Fruit fly (Drosophila melanogaster): ENCODE data around the gene t-cup.

Gene t-cup

dm6 chr2L:12507338-12508053 lies 10.4 kb upstream of the t-cup start, which contains the start of gene CG43051 (continued):
- TF ChIP-seq fd102C (GFP tag; optimal IDR thresholded peaks at IDR 0.05), result no peak
- no peak for TF ChIP-seq CG15011 (GFP tag; optimal IDR thresholded peaks at IDR 0.05)
- no peak for TF ChIP-seq Pdp1 (GFP tag; optimal IDR thresholded peaks at IDR 0.05)
- TF ChIP-seq jumu (GFP tag; optimal IDR thresholded peaks at IDR 0.05), result no peak
- TF ChIP-seq CG17829 (tag; optimal IDR thresholded peaks at IDR 0.05), result no peak
- peak; percentile 35 for TF ChIP-seq mirr (GFP tag; optimal IDR thresholded peaks at IDR 0.05)
- peak; percentile 45 for TF ChIP-seq CG3163 (GFP tag; optimal IDR thresholded peaks at IDR 0.05)
- TF ChIP-seq nmo (GFP tag; optimal IDR thresholded peaks at IDR 0.05), result no peak
- TF ChIP-seq E2f2 (GFP tag; IDR thresholded peaks at IDR 0.05), result 0 out of 2 replicates have a peak, but pooled peaks have one; percentile 10
- no peak for TF ChIP-seq CG30403 (GFP tag; optimal IDR thresholded peaks at IDR 0.05)
- TF ChIP-seq CG2116 (GFP tag; optimal IDR thresholded peaks at IDR 0.05), result no peak
- no peak for TF ChIP-seq ems (GFP tag; optimal IDR thresholded peaks at IDR 0.05)
- TF ChIP-seq Eip74EF (GFP tag; optimal IDR thresholded peaks at IDR 0.05), result no peak
- no peak for TF ChIP-seq CG11456 (GFP tag; IDR thresholded peaks at IDR 0.05)
- TF ChIP-seq dan (GFP tag; IDR thresholded peaks at IDR 0.05), result no peak
- TF ChIP-seq Mrtf (GFP tag; IDR thresholded peaks at IDR 0.05), result no peak
- no peak for TF ChIP-seq Nf-YA (GFP tag; IDR thresholded peaks at IDR 0.05)
- TF ChIP-seq gce (GFP tag; IDR thresholded peaks at IDR 0.05), result no peak; the same call in 2 of the 3 replicates
- no peak for TF ChIP-seq az2 (GFP tag; optimal IDR thresholded peaks at IDR 0.05)
- TF ChIP-seq emc (GFP tag; optimal IDR thresholded peaks at IDR 0.05), result no peak
- TF ChIP-seq Meics (GFP tag; optimal IDR thresholded peaks at IDR 0.05), result peak; percentile 30
- TF ChIP-seq CG9817 (tag; optimal IDR thresholded peaks at IDR 0.05), result no peak
- no peak for TF ChIP-seq kay (GFP tag; optimal IDR thresholded peaks at IDR 0.05)
- no peak for TF ChIP-seq CG43689 (GFP tag; IDR thresholded peaks at IDR 0.05)
- TF ChIP-seq Vsx1 (GFP tag; optimal IDR thresholded peaks at IDR 0.05), result no peak
- TF ChIP-seq odd (GFP tag; optimal IDR thresholded peaks at IDR 0.05), result no peak
- TF ChIP-seq YL-1 (GFP tag; optimal IDR thresholded peaks at IDR 0.05), result peak; percentile 6
- peak; percentile 33 for TF ChIP-seq exex (tag; optimal IDR thresholded peaks at IDR 0.05)
- no peak for TF ChIP-seq CG13424 (tag; optimal IDR thresholded peaks at IDR 0.05)
- no peak for TF ChIP-seq GATAe (GFP tag; conservative IDR thresholded peaks at IDR 0.05)
- TF ChIP-seq CG4617 (GFP tag; optimal IDR thresholded peaks at IDR 0.05; ENCODE audit: borderline replicate concordance), result no peak
- no peak for TF ChIP-seq ftz-f1 (GFP tag; optimal IDR thresholded peaks at IDR 0.05)
- peak; percentile 58 for TF ChIP-seq CG13287 (GFP tag; IDR thresholded peaks at IDR 0.05; ENCODE audit: partially characterized antibody)
- TF ChIP-seq Awh (GFP tag; IDR thresholded peaks at IDR 0.05), result 0 out of 2 replicates have a peak, but pooled peaks have one; percentile 8
- no peak for TF ChIP-seq h (optimal IDR thresholded peaks at IDR 0.05)
- no peak for TF ChIP-seq chif (GFP tag; optimal IDR thresholded peaks at IDR 0.05)
- TF ChIP-seq Blimp-1 (GFP tag; optimal IDR thresholded peaks at IDR 0.05), result no peak
- no peak for TF ChIP-seq CG14441 (GFP tag; IDR thresholded peaks at IDR 0.05)
- TF ChIP-seq CTCF (GFP tag; optimal IDR thresholded peaks at IDR 0.05), result peak; percentile 25
- no peak for TF ChIP-seq p53 (GFP tag; optimal IDR thresholded peaks at IDR 0.05)
- TF ChIP-seq NC2α (GFP tag; optimal IDR thresholded peaks at IDR 0.05), result no peak
- peak; percentile 70 for TF ChIP-seq nau (GFP tag; optimal IDR thresholded peaks at IDR 0.05)
- TF ChIP-seq Camta (GFP tag; optimal IDR thresholded peaks at IDR 0.05), result no peak
- TF ChIP-seq CG5180 (GFP tag; optimal IDR thresholded peaks at IDR 0.05), result peak; percentile 67
- TF ChIP-seq gsb-n (tag; optimal IDR thresholded peaks at IDR 0.05), result no peak
- TF ChIP-seq CG17186 (GFP tag; optimal IDR thresholded peaks at IDR 0.05), result no peak
- TF ChIP-seq Side (GFP tag; optimal IDR thresholded peaks at IDR 0.05), result peak; percentile 26
- no peak for TF ChIP-seq gsb (GFP tag; IDR thresholded peaks at IDR 0.05)
- no peak for TF ChIP-seq lov (optimal IDR thresholded peaks at IDR 0.05)
- no peak for TF ChIP-seq lov (GFP tag; IDR thresholded peaks at IDR 0.05)
- no peak for TF ChIP-seq CG11247 (GFP tag; IDR thresholded peaks at IDR 0.05)
